Worm (Caenorhabditis elegans): Measurements from ENCODE around the gene F19H6.5.
A peak's percentile ranks its signal among the peaks of the same experiment; 100 is the strongest.

The F19H6.5 gene

ce11 chrX:12364804-12365203 is at the start of gene F19H6.5:
Gene F19H6.5, minus strand, starts transcription at chrX:12364904.
- TF ChIP-seq him-1 (tag; optimal IDR thresholded peaks at IDR 0.05) (no peak), dao-5 (tag; optimal IDR thresholded peaks at IDR 0.05) (no peak), W03F9.2 (tag; optimal IDR thresholded peaks at IDR 0.05) (no peak)

- no peak for TF ChIP-seq dao-5 (tag; optimal IDR thresholded peaks at IDR 0.05)
- TF ChIP-seq W03F9.2 (tag; optimal IDR thresholded peaks at IDR 0.05) = no peak
- no peak for TF ChIP-seq him-1 (tag; optimal IDR thresholded peaks at IDR 0.05)
These were observed 49.2 kb upstream of the F19H6.5 start, which contains the start of gene lin-2 for ce11 chrX:12413941-12414340. Gene lin-2, minus strand, starts transcription at chrX:12414041.

- TF ChIP-seq W03F9.2 (tag; optimal IDR thresholded peaks at IDR 0.05) (no peak), dao-5 (tag; optimal IDR thresholded peaks at IDR 0.05) (no peak), him-1 (tag; optimal IDR thresholded peaks at IDR 0.05) (no peak)
These were observed 42.6 kb upstream of the F19H6.5 start for ce11 chrX:12407297-12407696.

ce11 chrX:12406592-12406991 is 41.9 kb upstream of the F19H6.5 start:
- no peak for TF ChIP-seq dao-5 (tag; optimal IDR thresholded peaks at IDR 0.05)
- TF ChIP-seq him-1 (tag; optimal IDR thresholded peaks at IDR 0.05) = no peak
- TF ChIP-seq W03F9.2 (tag; optimal IDR thresholded peaks at IDR 0.05) = no peak

DNA sequence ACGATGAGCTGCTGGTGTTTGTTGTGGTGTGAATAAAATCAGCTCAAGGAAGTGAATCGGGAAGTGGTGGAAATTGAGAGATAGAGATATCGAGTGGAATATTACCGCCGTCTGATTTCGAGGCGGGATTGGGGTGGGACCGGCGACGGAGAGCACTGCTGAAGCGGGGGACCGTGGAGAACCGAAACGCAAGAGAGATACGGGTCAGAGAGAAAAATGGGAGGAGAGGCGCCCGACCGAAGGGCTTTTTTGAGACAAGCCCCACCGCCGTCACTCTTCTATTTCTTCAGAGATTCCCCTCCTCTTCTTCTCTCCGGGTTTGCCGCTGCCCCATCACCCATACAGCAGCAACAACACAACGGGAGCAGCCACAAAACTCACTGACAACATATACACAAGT is 41.3 kb upstream of the F19H6.5 start:
- no peak for TF ChIP-seq W03F9.2 (tag; optimal IDR thresholded peaks at IDR 0.05)
- no peak for TF ChIP-seq dao-5 (tag; optimal IDR thresholded peaks at IDR 0.05)
- no peak for TF ChIP-seq him-1 (tag; optimal IDR thresholded peaks at IDR 0.05)

- no peak for TF ChIP-seq him-1 (tag; optimal IDR thresholded peaks at IDR 0.05)
These were observed 40.0 kb upstream of the F19H6.5 start for ce11 chrX:12404729-12405128.

DNA sequence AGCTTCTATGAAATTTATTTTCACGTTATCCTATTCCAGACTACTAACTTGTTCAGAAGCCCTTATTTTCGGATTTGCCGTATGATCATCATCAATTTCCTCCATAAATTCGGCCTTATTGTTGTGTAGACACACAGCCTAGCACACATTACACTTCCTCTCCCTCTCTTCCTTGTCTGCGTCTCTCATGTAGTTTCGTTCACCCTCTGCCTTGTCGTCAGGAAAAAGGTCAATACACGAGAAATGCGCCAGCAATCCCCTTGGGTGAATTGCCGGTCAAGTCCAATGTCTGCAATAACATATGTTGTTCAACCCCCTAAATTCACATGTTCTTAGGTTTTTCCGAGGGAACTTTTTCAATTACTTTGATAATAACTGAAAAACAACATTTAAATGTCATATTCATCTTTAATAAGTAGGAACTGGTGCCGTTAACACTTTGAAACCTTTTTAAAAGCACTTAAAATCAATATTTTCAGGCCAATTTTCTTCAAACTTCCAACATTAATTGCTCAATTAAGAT is 29.1 kb upstream of the F19H6.5 start, which contains the start of gene F17E5.2:
F17E5.2 (plus strand) TSS at position 473 of the 523 bp plus-strand sequence.
- TF ChIP-seq W03F9.2 (tag; optimal IDR thresholded peaks at IDR 0.05) (peak; percentile 91), him-1 (tag; optimal IDR thresholded peaks at IDR 0.05) (peak; percentile 75), dao-5 (tag; optimal IDR thresholded peaks at IDR 0.05) (no peak)

- TF ChIP-seq W03F9.2 (tag; optimal IDR thresholded peaks at IDR 0.05) (no peak), dao-5 (tag; optimal IDR thresholded peaks at IDR 0.05) (no peak), him-1 (tag; optimal IDR thresholded peaks at IDR 0.05) (no peak)
These were observed 26.7 kb upstream of the F19H6.5 start, which contains the start of gene nekl-3 for ce11 chrX:12391380-12391779. Gene nekl-3, minus strand, starts transcription at chrX:12391480.

DNA sequence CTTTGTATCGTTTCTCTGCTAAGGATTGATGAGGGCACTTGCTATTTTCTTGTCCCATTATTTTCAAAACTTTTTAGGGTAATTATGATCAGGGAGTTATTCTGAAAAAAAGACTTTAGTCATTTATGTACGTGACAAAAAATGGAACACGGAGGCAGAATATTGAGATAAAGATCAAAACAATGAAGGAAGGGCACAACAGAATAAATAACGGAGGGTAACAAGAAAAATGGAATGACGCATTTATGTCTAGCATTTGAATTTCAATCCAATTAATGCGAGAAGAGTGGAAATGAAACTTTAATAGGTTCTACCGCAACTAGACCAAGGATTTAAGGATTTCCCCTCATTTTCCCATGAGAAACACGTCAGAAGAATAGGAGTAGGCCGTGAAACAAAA is 13.6 kb upstream of the F19H6.5 start, which contains the start of gene glb-13:
glb-13 (minus strand) TSS at position 101 of the 400 bp plus-strand sequence.
- no peak for TF ChIP-seq him-1 (tag; optimal IDR thresholded peaks at IDR 0.05)
- no peak for TF ChIP-seq W03F9.2 (tag; optimal IDR thresholded peaks at IDR 0.05)
- no peak for TF ChIP-seq dao-5 (tag; optimal IDR thresholded peaks at IDR 0.05)

- TF ChIP-seq him-1 (tag; optimal IDR thresholded peaks at IDR 0.05) = no peak
These were observed 11.1 kb upstream of the F19H6.5 start for ce11 chrX:12375783-12376182.

ce11 chrX:12371321-12371720 is 6.6 kb upstream of the F19H6.5 start, which contains the start of gene rif-1.2:
Gene rif-1.2, minus strand, starts transcription at chrX:12371421.
- TF ChIP-seq him-1 (tag; optimal IDR thresholded peaks at IDR 0.05) (no peak), dao-5 (tag; optimal IDR thresholded peaks at IDR 0.05) (no peak), W03F9.2 (tag; optimal IDR thresholded peaks at IDR 0.05) (no peak)

DNA sequence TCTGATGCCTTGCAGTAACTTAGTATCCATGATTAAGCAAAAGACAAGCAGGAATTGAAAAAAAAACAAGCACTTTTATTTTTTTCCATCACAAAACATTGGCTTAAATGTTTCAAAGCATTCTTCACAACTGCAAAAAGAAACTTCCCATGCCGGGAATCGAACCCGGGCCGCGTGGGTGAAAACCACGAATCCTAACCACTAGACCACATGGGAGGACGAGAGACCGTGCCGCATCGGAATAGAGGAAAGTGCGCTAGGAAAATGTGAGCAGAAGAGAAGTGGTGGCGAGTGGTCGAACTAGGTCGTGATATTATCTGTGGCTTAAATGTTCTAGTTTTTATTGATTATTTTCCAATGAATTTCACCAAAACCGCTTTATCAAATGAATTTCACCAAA is 2.8 kb upstream of the F19H6.5 start:
- TF ChIP-seq W03F9.2 (tag; optimal IDR thresholded peaks at IDR 0.05) = no peak
- no peak for TF ChIP-seq dao-5 (tag; optimal IDR thresholded peaks at IDR 0.05)
- TF ChIP-seq him-1 (tag; optimal IDR thresholded peaks at IDR 0.05) = no peak

ce11 chrX:12365388-12365787 is 684 bp upstream of the F19H6.5 start, which contains the start of gene F19H6.4:
Gene F19H6.4, plus strand, starts transcription at chrX:12365688.
- TF ChIP-seq dao-5 (tag; optimal IDR thresholded peaks at IDR 0.05) (no peak), W03F9.2 (tag; optimal IDR thresholded peaks at IDR 0.05) (no peak), him-1 (tag; optimal IDR thresholded peaks at IDR 0.05) (no peak)

DNA sequence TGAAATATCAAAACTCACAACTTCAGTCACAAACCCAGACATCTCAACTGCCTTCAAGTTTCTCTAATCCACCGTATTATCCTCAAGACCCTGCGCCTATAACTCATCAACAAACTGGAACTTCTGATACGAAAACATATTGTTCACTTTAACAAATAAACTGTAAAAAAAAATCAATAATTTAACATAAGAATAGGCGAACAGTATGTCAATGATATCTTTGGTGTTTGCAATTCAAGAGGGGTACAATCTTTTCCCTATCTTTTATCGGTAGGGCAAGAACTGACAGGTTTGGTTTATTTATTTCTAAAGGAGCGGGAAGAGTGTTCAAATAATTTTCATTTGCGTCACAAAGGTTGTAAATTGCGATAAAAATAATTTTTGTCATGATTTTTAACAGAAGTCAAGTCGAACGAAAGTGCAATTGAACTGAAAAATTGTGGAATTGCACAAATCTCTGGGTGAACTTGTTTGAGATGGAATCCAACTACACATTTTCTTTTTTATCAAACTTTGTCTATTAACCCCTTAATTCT is 1.7 kb downstream of the F19H6.5 start:
- TF ChIP-seq dao-5 (tag; optimal IDR thresholded peaks at IDR 0.05) = peak; percentile 76
- TF ChIP-seq him-1 (tag; optimal IDR thresholded peaks at IDR 0.05) = peak; percentile 99
- TF ChIP-seq W03F9.2 (tag; optimal IDR thresholded peaks at IDR 0.05) = peak; percentile 99

- TF ChIP-seq W03F9.2 (tag; optimal IDR thresholded peaks at IDR 0.05) = no peak
- TF ChIP-seq dao-5 (tag; optimal IDR thresholded peaks at IDR 0.05) = no peak
- TF ChIP-seq him-1 (tag; optimal IDR thresholded peaks at IDR 0.05) = no peak
These were observed 4.3 kb downstream of the F19H6.5 start, which contains the start of the genes nspc-15 and F19H6.6 for ce11 chrX:12360444-12360843. Gene nspc-15, plus strand, starts transcription at chrX:12360744. Gene F19H6.6, plus strand, starts transcription at chrX:12360827.
